Fruit fly (Drosophila melanogaster) whole organism: ENCODE results near the gene CG15144.

ENCODE experiments used
- CG8478 ChIP-seq: fragments of >200 bp; optimal IDR thresholded peaks from 2 replicates; lab custom pipeline; 2018; ENCODE audit warnings: inconsistent platforms
- psq ChIP-seq: fragments of >200 bp; optimal IDR thresholded peaks from 2 replicates; lab custom pipeline; 2017

DNA sequence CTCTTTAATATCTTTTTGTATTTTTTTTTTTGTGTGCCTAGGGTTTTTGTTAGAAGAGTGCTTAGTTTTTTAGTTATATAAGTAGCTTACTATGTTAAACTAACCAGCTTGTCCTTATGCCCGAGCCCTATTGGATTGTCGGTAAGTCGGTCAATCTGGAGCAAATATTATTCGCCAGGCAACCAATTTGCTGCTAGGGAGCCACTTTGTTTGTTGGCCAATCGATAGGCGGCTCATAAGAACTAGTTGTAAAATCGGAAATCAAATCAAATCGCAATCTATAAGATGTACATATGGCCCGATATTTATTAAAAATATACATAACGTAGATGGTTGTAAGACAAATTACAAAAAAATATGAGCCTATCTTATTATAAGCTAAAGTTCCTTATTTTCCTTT, at the start of gene CG15144:
- TF ChIP-seq psq (lab: Kevin White, UChicago) (no peak), CG8478 (lab: Kevin White, UChicago) (no peak)
